Fruit fly (Drosophila melanogaster) whole organism, prepupa: ENCODE measurements around the gene gcm.

Experiments used
- Blimp-1 ChIP-seq: fragments of 200-800 bp; sonication (Bioruptor generic); optimal IDR thresholded peaks from 3 replicates; lab custom pipeline; 2017; ENCODE audit warnings: missing biosample characterization, missing genetic modification characterization, mild to moderate bottlenecking, moderate library complexity, missing genetic modification reagents
- CG10631 ChIP-seq: fragments of 200-800 bp; sonication (Bioruptor generic); optimal IDR thresholded peaks from 2 replicates; lab custom pipeline; 2016; ENCODE audit warnings: missing biosample characterization, missing genetic modification characterization
- CG10669 ChIP-seq: fragments of 200-800 bp; sonication (Bioruptor generic); optimal IDR thresholded peaks from 3 replicates; lab custom pipeline; 2018; ENCODE audit warnings: missing biosample characterization, mild to moderate bottlenecking, missing genetic modification characterization, moderate library complexity
- CG11294 ChIP-seq: fragments of 200-800 bp; sonication (Bioruptor generic); IDR thresholded peaks from 2 replicates; pipeline ENCODE4 v1.3.6; 2022; ENCODE audit warnings: missing biosample characterization, missing genetic modification characterization
- CG11762 ChIP-seq: fragments of 200-800 bp; sonication (Bioruptor generic); optimal IDR thresholded peaks from 3 replicates; lab custom pipeline; 2016; ENCODE audit warnings: missing biosample characterization, missing genetic modification characterization; ENCODE audit not compliant: insufficient read depth
- CG11902 ChIP-seq: fragments of 200-800 bp; sonication (Bioruptor generic); optimal IDR thresholded peaks from 3 replicates; lab custom pipeline; 2016; ENCODE audit warnings: missing biosample characterization, missing genetic modification characterization
- CG15336 ChIP-seq: fragments of 200-800 bp; sonication (Bioruptor generic); IDR thresholded peaks from 2 replicates; pipeline ENCODE4 v1.3.6; 2022; ENCODE audit warnings: missing biosample characterization, missing genetic modification characterization
- CG1621 ChIP-seq: fragments of 200-800 bp; sonication (Bioruptor generic); optimal IDR thresholded peaks from 3 replicates; lab custom pipeline; 2018; ENCODE audit warnings: missing biosample characterization, mild to moderate bottlenecking, missing genetic modification characterization
- CG3032 ChIP-seq: fragments of 200-800 bp; optimal IDR thresholded peaks from 2 replicates; lab custom pipeline; 2019; ENCODE audit warnings: missing biosample characterization, mild to moderate bottlenecking, missing genetic modification characterization, moderate library complexity
- CG31627 ChIP-seq: fragments of 200-800 bp; sonication (Bioruptor generic); optimal IDR thresholded peaks from 3 replicates; lab custom pipeline; 2016; ENCODE audit warnings: missing biosample characterization, missing genetic modification characterization
- CG32006 ChIP-seq: fragments of 200-800 bp; sonication (Bioruptor generic); optimal IDR thresholded peaks from 3 replicates; lab custom pipeline; 2017; ENCODE audit warnings: missing biosample characterization, mild to moderate bottlenecking, missing genetic modification characterization
- CG34406 ChIP-seq: fragments of 200-800 bp; sonication (Bioruptor generic); optimal IDR thresholded peaks from 3 replicates; lab custom pipeline; 2016; ENCODE audit warnings: missing biosample characterization, missing genetic modification characterization
- CG3919 ChIP-seq: fragments of 200-800 bp; sonication (Bioruptor generic); optimal IDR thresholded peaks from 3 replicates; lab custom pipeline; 2016; ENCODE audit warnings: missing biosample characterization, missing genetic modification characterization
- CG4318 ChIP-seq: fragments of 200-800 bp; sonication (Bioruptor generic); optimal IDR thresholded peaks from 3 replicates; lab custom pipeline; 2017; ENCODE audit warnings: missing biosample characterization, mild to moderate bottlenecking, missing genetic modification characterization
- CG6163 ChIP-seq: fragments of 200-800 bp; sonication (Bioruptor generic); IDR thresholded peaks from 3 replicates; pipeline ENCODE4 v1.3.6; 2022; ENCODE audit warnings: missing biosample characterization, missing genetic modification characterization
- CG6276 ChIP-seq: fragments of 200-800 bp; sonication (Bioruptor generic); optimal IDR thresholded peaks from 2 replicates; lab custom pipeline; 2017; ENCODE audit warnings: missing biosample characterization, mild to moderate bottlenecking, missing genetic modification characterization
- CG6792 ChIP-seq: fragments of 200-800 bp; sonication (Bioruptor generic); optimal IDR thresholded peaks from 3 replicates; lab custom pipeline; 2016; ENCODE audit warnings: missing biosample characterization, missing genetic modification characterization
- CG7368 ChIP-seq: fragments of 200-800 bp; sonication (Bioruptor generic); optimal IDR thresholded peaks from 3 replicates; lab custom pipeline; 2016; ENCODE audit warnings: missing biosample characterization, missing genetic modification characterization
- CG8119 ChIP-seq: fragments of 200-800 bp; sonication (Bioruptor generic); IDR thresholded peaks from 3 replicates; pipeline ENCODE4 v1.3.6; 2022; ENCODE audit warnings: missing biosample characterization, missing genetic modification characterization
- CG8319 ChIP-seq: fragments of 200-800 bp; sonication (Bioruptor generic); optimal IDR thresholded peaks from 3 replicates; lab custom pipeline; 2016; ENCODE audit warnings: missing biosample characterization, missing genetic modification characterization
- CG8632 ChIP-seq: fragments of 200-800 bp; sonication (Bioruptor generic); optimal IDR thresholded peaks from 3 replicates; lab custom pipeline; 2016; ENCODE audit warnings: missing biosample characterization, missing genetic modification characterization
- CG9139 ChIP-seq: fragments of 200-800 bp; sonication (Bioruptor generic); optimal IDR thresholded peaks from 3 replicates; lab custom pipeline; 2017; ENCODE audit warnings: missing biosample characterization, mild to moderate bottlenecking, missing genetic modification characterization
- Eip78C ChIP-seq: fragments of 200-800 bp; sonication (Bioruptor generic); peaks from one replicate; lab custom pipeline; 2016; ENCODE audit warnings: missing biosample characterization, missing genetic modification characterization
- Eip93F ChIP-seq: fragments of 200-800 bp; sonication (Bioruptor generic); optimal IDR thresholded peaks from 2 replicates; lab custom pipeline; 2016; ENCODE audit warnings: missing biosample characterization, mild to moderate bottlenecking, missing genetic modification characterization
- Ets21C ChIP-seq: fragments of 200-800 bp; sonication (Bioruptor generic); optimal IDR thresholded peaks from 3 replicates; lab custom pipeline; 2016; ENCODE audit warnings: missing biosample characterization, missing genetic modification characterization
- Ets96B ChIP-seq: fragments of 200-800 bp; optimal IDR thresholded peaks from 2 replicates; lab custom pipeline; 2019; ENCODE audit warnings: missing biosample characterization, mild to moderate bottlenecking, missing genetic modification characterization, moderate library complexity
- Gug ChIP-seq: fragments of 200-800 bp; sonication (Bioruptor generic); IDR thresholded peaks from 2 replicates; pipeline ENCODE4 v1.3.6; 2022; ENCODE audit warnings: missing biosample characterization, missing genetic modification characterization
- Hr38 ChIP-seq: sonication (Bioruptor generic); optimal IDR thresholded peaks from 2 replicates; lab custom pipeline; 2016; ENCODE audit warnings: missing biosample characterization, missing genetic modification characterization
- Hr39 ChIP-seq: fragments of 200-800 bp; sonication (Bioruptor generic); optimal IDR thresholded peaks from 2 replicates; lab custom pipeline; 2016; ENCODE audit warnings: missing biosample characterization, missing genetic modification characterization
- Hr4 ChIP-seq: fragments of 200-800 bp; sonication (Bioruptor generic); optimal IDR thresholded peaks from 3 replicates; lab custom pipeline; 2016; ENCODE audit warnings: missing biosample characterization, missing genetic modification characterization
- Lpt ChIP-seq: fragments of 200-800 bp; sonication (Bioruptor generic); optimal IDR thresholded peaks from 3 replicates; lab custom pipeline; 2016; ENCODE audit warnings: missing biosample characterization, missing genetic modification characterization
- Met ChIP-seq: fragments of 200-800 bp; sonication (Bioruptor generic); optimal IDR thresholded peaks from 3 replicates; lab custom pipeline; 2016; ENCODE audit warnings: missing biosample characterization, missing genetic modification characterization
- OdsH ChIP-seq: fragments of 200-800 bp; sonication (Bioruptor generic); optimal IDR thresholded peaks from 3 replicates; lab custom pipeline; 2016; ENCODE audit warnings: missing biosample characterization, missing genetic modification characterization
- Smox ChIP-seq: fragments of 200-800 bp; sonication (Bioruptor generic); optimal IDR thresholded peaks from 3 replicates; lab custom pipeline; 2016; ENCODE audit warnings: missing biosample characterization, missing genetic modification characterization
- Sox14 ChIP-seq: fragments of 200-800 bp; sonication (Bioruptor generic); optimal IDR thresholded peaks from 3 replicates; lab custom pipeline; 2016; ENCODE audit warnings: missing biosample characterization, missing genetic modification characterization
- Sox15 ChIP-seq: fragments of 200-800 bp; sonication (Bioruptor generic); optimal IDR thresholded peaks from 3 replicates; lab custom pipeline; 2016; ENCODE audit warnings: missing biosample characterization, missing genetic modification characterization
- achi ChIP-seq: fragments of 200-800 bp; sonication (Bioruptor generic); optimal IDR thresholded peaks from 3 replicates; lab custom pipeline; 2016; ENCODE audit warnings: missing biosample characterization, missing genetic modification characterization
- acj6 ChIP-seq: fragments of 200-800 bp; sonication (Bioruptor generic); optimal IDR thresholded peaks from 3 replicates; lab custom pipeline; 2016; ENCODE audit warnings: missing biosample characterization, missing genetic modification characterization
- cyc ChIP-seq: fragments of 200-800 bp; sonication (Bioruptor generic); optimal IDR thresholded peaks from 3 replicates; lab custom pipeline; 2016; ENCODE audit warnings: missing biosample characterization, missing genetic modification characterization
- dac ChIP-seq: fragments of 200-800 bp; sonication (Bioruptor generic); optimal IDR thresholded peaks from 2 replicates; lab custom pipeline; 2017; ENCODE audit warnings: missing biosample characterization, mild to moderate bottlenecking, missing genetic modification characterization
- dsx ChIP-seq: fragments of 200-800 bp; optimal IDR thresholded peaks from 3 replicates; lab custom pipeline; 2019; ENCODE audit warnings: missing biosample characterization, mild to moderate bottlenecking, missing genetic modification characterization, moderate library complexity; ENCODE audit not compliant: poor library complexity, severe bottlenecking
- esn ChIP-seq: fragments of 200-800 bp; sonication (Bioruptor generic); optimal IDR thresholded peaks from 2 replicates; lab custom pipeline; 2016; ENCODE audit warnings: missing biosample characterization, mild to moderate bottlenecking, missing genetic modification characterization, moderate library complexity
- fd85E ChIP-seq: fragments of 200-800 bp; sonication (Bioruptor generic); optimal IDR thresholded peaks from 3 replicates; lab custom pipeline; 2016; ENCODE audit warnings: missing biosample characterization, missing genetic modification characterization
- fkh ChIP-seq: fragments of 200-800 bp; sonication (Bioruptor generic); optimal IDR thresholded peaks from 3 replicates; lab custom pipeline; 2017; ENCODE audit warnings: missing biosample characterization, mild to moderate bottlenecking, missing genetic modification characterization, moderate library complexity
- lz ChIP-seq: fragments of 200-800 bp; sonication (Bioruptor generic); optimal IDR thresholded peaks from 3 replicates; lab custom pipeline; 2016; ENCODE audit warnings: missing biosample characterization, missing genetic modification characterization
- net ChIP-seq: fragments of 200-800 bp; sonication (Bioruptor generic); optimal IDR thresholded peaks from 3 replicates; lab custom pipeline; 2016; ENCODE audit warnings: missing biosample characterization, missing genetic modification characterization
- pdm3 ChIP-seq: fragments of 200-800 bp; sonication (Bioruptor generic); optimal IDR thresholded peaks from 3 replicates; lab custom pipeline; 2016; ENCODE audit warnings: missing biosample characterization, missing genetic modification characterization
- salr ChIP-seq, 2 experiments: fragments of 200-800 bp; sonication (Bioruptor generic); optimal IDR thresholded peaks; 3 replicates each; lab custom pipeline; 2016 to 2018; ENCODE audit warnings: missing biosample characterization in 2 of 2, missing genetic modification characterization in 2 of 2, mild to moderate bottlenecking in 1 of 2
- spab ChIP-seq: fragments of 200-800 bp; sonication (Bioruptor generic); optimal IDR thresholded peaks from 2 replicates; lab custom pipeline; 2017; ENCODE audit warnings: missing biosample characterization, mild to moderate bottlenecking, missing genetic modification characterization, missing genetic modification reagents
- ss ChIP-seq, 2 experiments: fragments of 200-800 bp; sonication (Bioruptor generic); optimal IDR thresholded peaks; 2 replicates in 1 of 2; 3 replicates in 1 of 2; lab custom pipeline; 2017 to 2018; ENCODE audit warnings: mild to moderate bottlenecking in 2 of 2, missing biosample characterization in 2 of 2, missing genetic modification characterization in 2 of 2, moderate library complexity in 1 of 2
- svp ChIP-seq: fragments of 200-800 bp; sonication (Bioruptor generic); peaks from one replicate; lab custom pipeline; 2016; ENCODE audit warnings: missing biosample characterization, missing genetic modification characterization

gcm gene

DNA sequence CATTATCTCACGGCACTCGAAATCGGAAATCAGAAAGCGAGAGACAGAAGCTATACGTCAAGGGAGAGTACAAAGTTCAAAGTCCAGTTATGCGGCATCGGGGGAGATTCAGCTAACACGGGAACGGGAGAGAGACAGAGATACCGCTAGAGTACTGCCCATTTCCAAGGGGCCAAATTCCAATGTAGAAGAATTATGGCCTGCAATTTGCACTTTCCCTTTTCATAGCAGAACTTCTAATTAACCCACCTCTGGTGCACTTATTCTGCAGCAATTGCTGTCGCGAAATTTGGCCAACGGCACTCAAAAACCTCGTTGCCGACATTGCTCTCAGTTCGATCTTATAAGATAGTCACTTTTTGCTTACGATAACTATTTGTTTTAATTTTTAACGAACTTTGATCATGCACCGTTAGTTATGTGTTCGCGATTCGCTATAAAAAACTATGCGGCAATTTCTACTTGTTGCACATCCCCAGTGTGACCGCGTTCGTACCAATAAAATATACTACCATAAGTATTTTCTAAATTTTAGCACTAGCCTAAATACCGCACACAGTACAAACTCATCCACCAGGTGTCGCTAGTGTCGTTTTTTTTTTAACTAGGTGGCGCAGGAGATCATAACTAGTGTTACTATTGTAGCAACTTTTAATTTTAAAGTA is 5.1 kb downstream of the gcm start, which contains the start of gene Mtpalpha:
Mtpalpha (minus strand) TSS at position 501 of the 665 bp plus-strand sequence.
- TF ChIP-seq CG6276 (GFP tag; lab: Kevin White, UChicago) (peak; percentile 100), CG15336 (GFP tag; lab: Robert Waterston, UW) (peak; percentile 86), CG10631 (GFP tag; lab: Kevin White, UChicago) (no peak), fkh (GFP tag; lab: Kevin White, UChicago) (no peak), CG7368 (GFP tag; lab: Kevin White, UChicago) (peak; percentile 89), Sox14 (peak; percentile 69), CG10669 (GFP tag; lab: Kevin White, UChicago) (peak; percentile 89), Hr4 (GFP tag; lab: Kevin White, UChicago) (peak; percentile 80), lz (GFP tag; lab: Kevin White, UChicago) (peak; percentile 32), CG8119 (peak; percentile 92), CG6792 (GFP tag; lab: Kevin White, UChicago) (no peak), Ets96B (peak; percentile 75), Eip78C (GFP tag; lab: Kevin White, UChicago) (peak; percentile 94), pdm3 (peak; percentile 58), CG8319 (GFP tag; lab: Kevin White, UChicago) (peak; percentile 83), CG1621 (tag; lab: Kevin White, UChicago) (peak; percentile 93), Sox15 (GFP tag; lab: Kevin White, UChicago) (no peak), spab (peak; percentile 96), CG4318 (GFP tag; lab: Kevin White, UChicago) (peak; percentile 40), CG9139 (peak; percentile 99), CG11294 (peak; percentile 40; the same call in 1 of the 2 replicates), Met (GFP tag; lab: Kevin White, UChicago) (peak; percentile 57), CG8632 (GFP tag; lab: Kevin White, UChicago) (peak; percentile 71), Lpt (GFP tag; lab: Kevin White, UChicago) (peak; percentile 90), CG11762 (GFP tag; lab: Kevin White, UChicago) (peak; percentile 91), OdsH (GFP tag; lab: Kevin White, UChicago) (peak; percentile 58), CG11902 (no peak), CG31627 (GFP tag; lab: Kevin White, UChicago) (peak; percentile 51), dsx (GFP tag; lab: Kevin White, UChicago) (peak; percentile 67), CG32006 (GFP tag; lab: Kevin White, UChicago) (peak; percentile 75), Hr39 (GFP tag; lab: Kevin White, UChicago) (no peak), CG3919 (GFP tag; lab: Kevin White, UChicago) (peak; percentile 87), Hr38 (GFP tag; lab: Kevin White, UChicago) (peak; percentile 22), CG34406 (GFP tag; lab: Kevin White, UChicago) (peak; percentile 49), CG3032 (tag; lab: Kevin White, UChicago) (peak; percentile 64), Blimp-1 (peak; percentile 88), Ets21C (no peak), Gug (GFP tag; lab: Robert Waterston, UW) (peak; percentile 66), ss (GFP tag; optimal IDR thresholded peaks at IDR 0.05; lab: Kevin White, UChicago) (peak; percentile 99 to 100), net (GFP tag; lab: Kevin White, UChicago) (peak; percentile 97), achi (GFP tag; lab: Kevin White, UChicago) (peak; percentile 67), dac (GFP tag; lab: Kevin White, UChicago) (peak; percentile 83), salr (GFP tag; optimal IDR thresholded peaks at IDR 0.05; lab: Kevin White, UChicago) (peak; percentile 81 to 89), Smox (peak; percentile 47), esn (GFP tag; lab: Kevin White, UChicago) (peak; percentile 43), svp (GFP tag; lab: Kevin White, UChicago) (peak; percentile 79), cyc (GFP tag; lab: Kevin White, UChicago) (peak; percentile 48), fd85E (GFP tag; lab: Kevin White, UChicago) (peak; percentile 75), acj6 (GFP tag; lab: Kevin White, UChicago) (no peak), Eip93F (GFP tag; lab: Kevin White, UChicago) (peak; percentile 78), CG6163 (GFP tag; lab: Robert Waterston, UW) (peak; percentile 84)
